Worm (Caenorhabditis elegans) whole organism, midembryonic: ENCODE data around the gene ZK154.6.

Source experiments
- T22C8.4 ChIP-seq: fragments of 200-800 bp; sonication (Bioruptor generic); IDR thresholded peaks from 2 replicates; pipeline ENCODE4 v1.3.6; 2022; ENCODE audit warnings: missing genetic modification characterization, missing compliant biosample characterization
- cog-1 ChIP-seq: sonication (generic microtip); optimal IDR thresholded peaks from 2 replicates; lab custom pipeline; 2016; ENCODE audit warnings: missing genetic modification characterization, missing compliant biosample characterization
- flt-1 ChIP-seq: fragments of 200-800 bp; sonication (Bioruptor generic); IDR thresholded peaks from 2 replicates; pipeline ENCODE4 v1.3.6; 2022; ENCODE audit warnings: missing genetic modification characterization, missing compliant biosample characterization
- med-1 ChIP-seq: sonication (generic microtip); optimal IDR thresholded peaks from 2 replicates; lab custom pipeline; 2017; ENCODE audit warnings: missing genetic modification characterization, mild to moderate bottlenecking, missing compliant biosample characterization, antibody characterized with exemption, missing genetic modification reagents; ENCODE audit not compliant: insufficient read depth
- ref-1 ChIP-seq: fragments of 200-800 bp; sonication (Bioruptor generic); conservative IDR thresholded peaks from 2 replicates; pipeline ENCODE4 v1.3.6; 2022; ENCODE audit warnings: missing genetic modification reagents, missing genetic modification characterization, missing compliant biosample characterization
- tab-1 ChIP-seq: fragments of 200-800 bp; sonication (Bioruptor generic); IDR thresholded peaks from 2 replicates; pipeline ENCODE4 v1.3.6; 2022; ENCODE audit warnings: missing genetic modification characterization, missing compliant biosample characterization
- ztf-23 ChIP-seq: fragments of 200-800 bp; sonication (Bioruptor generic); IDR thresholded peaks from 2 replicates; pipeline ENCODE4 v1.3.6; 2022; ENCODE audit warnings: missing genetic modification reagents, missing genetic modification characterization, missing compliant biosample characterization
- ztf-29 ChIP-seq: fragments of 200-800 bp; sonication (Bioruptor generic); IDR thresholded peaks from 2 replicates; pipeline ENCODE4 v1.3.6; 2022; ENCODE audit warnings: missing genetic modification reagents, missing genetic modification characterization, missing compliant biosample characterization

DNA sequence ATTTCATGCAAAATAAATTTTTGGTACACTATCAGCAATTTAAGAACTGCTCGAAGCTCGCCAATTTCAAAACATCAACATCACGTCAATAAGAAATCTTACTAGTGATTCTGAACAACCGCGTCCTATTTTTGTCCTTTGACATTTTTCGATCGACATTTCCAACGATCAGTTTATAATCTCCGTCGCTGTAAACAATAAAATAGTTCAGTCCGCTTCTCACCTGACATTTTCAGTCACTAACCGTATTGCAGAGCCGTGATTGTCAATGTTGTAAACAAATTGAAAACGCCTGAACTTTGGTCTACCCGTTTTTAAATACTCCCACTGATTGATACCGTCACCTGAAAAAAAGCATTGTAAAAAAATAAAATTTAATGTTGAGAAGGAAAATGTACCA lies 34.6 kb upstream of the ZK154.6 start:
- TF ChIP-seq ref-1 (no peak), ztf-23 (GFP tag; lab: Robert Waterston, UW) (no peak), flt-1 (no peak), med-1 (no peak), T22C8.4 (no peak), tab-1 (no peak), cog-1 (tag; lab: Kevin White, UChicago) (no peak), ztf-29 (GFP tag; lab: Robert Waterston, UW) (no peak)
